Worm (Caenorhabditis elegans) whole organism, L3 larva: Measurements from ENCODE around the gene nhr-10.
A peak's percentile ranks its signal among the peaks of the same experiment; 100 is the strongest.

Source experiments
- nhr-237 ChIP-seq: fragments of 150-350 bp; optimal IDR thresholded peaks from 2 replicates; lab custom pipeline; 2014; ENCODE audit warnings: missing biosample characterization, missing genetic modification characterization
- pqm-1 ChIP-seq: fragments of 150-350 bp; optimal IDR thresholded peaks from 2 replicates; lab custom pipeline; 2017; ENCODE audit warnings: missing biosample characterization, missing genetic modification characterization, inconsistent platforms

- TF ChIP-seq nhr-237 (tag; lab: Kevin White, UChicago) (no peak), pqm-1 (tag; lab: Kevin White, UChicago) (peak; percentile 24)
These were observed 27.4 kb downstream of the nhr-10 start, which contains the start of gene fubl-2 for ce11 chrIII:7087691-7088323.
